Worm (Caenorhabditis elegans): ENCODE measurements around the gene F55G7.3.

Gene F55G7.3

ce11 chrX:11946788-11947463 is 5.1 kb upstream of the F55G7.3 start, which contains the start of gene nfya-1 (continued):
- TF ChIP-seq mdl-1 (tag; optimal IDR thresholded peaks at IDR 0.05) (peak in 1 of 2 experiments; percentile 35), nhr-77 (tag; optimal IDR thresholded peaks at IDR 0.05) (peak; percentile 2), nhr-19 (GFP tag; conservative IDR thresholded peaks at IDR 0.05) (peak; percentile 25; the same call in 1 of the 2 replicates), nhr-71 (tag; optimal IDR thresholded peaks at IDR 0.05) (peak; percentile 45), ceh-82 (tag; optimal IDR thresholded peaks at IDR 0.05) (peak in 2 of 3 experiments; percentile 23 to 79), F16B12.6 (tag; optimal IDR thresholded peaks at IDR 0.05) (peak; percentile 91), C16A3.4 (tag; optimal IDR thresholded peaks at IDR 0.05) (peak; percentile 47), Y116A8C.19 (tag; optimal IDR thresholded peaks at IDR 0.05; ENCODE audit: borderline replicate concordance) (no peak), lsy-2 (tag; optimal IDR thresholded peaks at IDR 0.05) (peak; percentile 33 to 68), xbp-1 (tag; optimal IDR thresholded peaks at IDR 0.05) (peak; percentile 32), snu-23 (GFP tag; optimal IDR thresholded peaks at IDR 0.05) (peak; percentile 73), tbx-2 (tag; optimal IDR thresholded peaks at IDR 0.05) (peak; percentile 9), dsc-1 (tag; optimal IDR thresholded peaks at IDR 0.05) (peak; percentile 24), rnt-1 (tag; optimal IDR thresholded peaks at IDR 0.05) (peak; percentile 64), blmp-1 (tag; optimal IDR thresholded peaks at IDR 0.05) (peak; percentile 73)

- TF ChIP-seq jun-1 (tag; optimal IDR thresholded peaks at IDR 0.05) (no peak), nhr-12 (tag; optimal IDR thresholded peaks at IDR 0.05) (no peak), nhr-47 (tag; optimal IDR thresholded peaks at IDR 0.05) (no peak), mep-1 (tag; optimal IDR thresholded peaks at IDR 0.05) (no peak), grh-1 (GFP tag; IDR thresholded peaks at IDR 0.05) (no peak), fos-1 (tag; optimal IDR thresholded peaks at IDR 0.05) (no peak), fkh-8 (tag; optimal IDR thresholded peaks at IDR 0.05) (no peak), unc-62 (GFP tag; optimal IDR thresholded peaks at IDR 0.05) (no peak), fkh-10 (GFP tag; optimal IDR thresholded peaks at IDR 0.05) (no peak), mef-2 (tag; optimal IDR thresholded peaks at IDR 0.05) (no peak), C34B4.2 (tag; optimal IDR thresholded peaks at IDR 0.05) (no peak), egl-13 (tag; optimal IDR thresholded peaks at IDR 0.05) (no peak), zip-4 (GFP tag; optimal IDR thresholded peaks at IDR 0.05) (no peak), lir-3 (tag; optimal IDR thresholded peaks at IDR 0.05; ENCODE audit: poor library complexity) (no peak), snu-23 (GFP tag; optimal IDR thresholded peaks at IDR 0.05) (no peak), lin-39 (tag; optimal IDR thresholded peaks at IDR 0.05) (no peak)
Observed at ce11 chrX:11938826-11939225, 3.0 kb downstream of the F55G7.3 start, which contains the start of gene F55G7.5. TSS of gene F55G7.5 (minus strand) at chrX:11938926.

- TF ChIP-seq zag-1 (tag; optimal IDR thresholded peaks at IDR 0.05) (peak; percentile 79), nhr-90 (tag; optimal IDR thresholded peaks at IDR 0.05; ENCODE audit: poor library complexity) (peak; percentile 99), sptf-1 (tag; optimal IDR thresholded peaks at IDR 0.05) (no peak), lir-3 (tag; optimal IDR thresholded peaks at IDR 0.05; ENCODE audit: poor library complexity) (peak; percentile 93), dpl-1 (GFP tag; optimal IDR thresholded peaks at IDR 0.05) (peak; percentile 51 to 66 (median 58)), ceh-8 (GFP tag; optimal IDR thresholded peaks at IDR 0.05) (peak; percentile 99), ztf-11 (tag; optimal IDR thresholded peaks at IDR 0.05) (peak; percentile 90 to 93), rnt-1 (tag; optimal IDR thresholded peaks at IDR 0.05) (peak; percentile 99), unc-98 (GFP tag; IDR thresholded peaks at IDR 0.05) (peak; percentile 76), nhr-11 (tag; optimal IDR thresholded peaks at IDR 0.05) (peak; percentile 99), lin-39 (tag; optimal IDR thresholded peaks at IDR 0.05) (peak; percentile 98), isw-1 (GFP tag; IDR thresholded peaks at IDR 0.05) (peak; percentile 86), fos-1 (tag; optimal IDR thresholded peaks at IDR 0.05) (peak; percentile 99), ceh-63 (GFP tag; optimal IDR thresholded peaks at IDR 0.05) (peak; percentile 96), pax-3 (tag; optimal IDR thresholded peaks at IDR 0.05) (peak; percentile 92), egl-13 (tag; optimal IDR thresholded peaks at IDR 0.05) (peak; percentile 96), efl-1 (optimal IDR thresholded peaks at IDR 0.05) (peak; percentile 85 to 89), efl-1 (GFP tag; optimal IDR thresholded peaks at IDR 0.05 in 1 of 2) (peak; percentile 48 to 97), Y116A8C.19 (tag; optimal IDR thresholded peaks at IDR 0.05; ENCODE audit: borderline replicate concordance) (no peak), nhr-20 (tag; optimal IDR thresholded peaks at IDR 0.05) (peak; percentile 98), nhr-237 (tag; optimal IDR thresholded peaks at IDR 0.05) (peak; percentile 97), egl-27 (tag; optimal IDR thresholded peaks at IDR 0.05) (peak; percentile 81 to 98), tbx-2 (tag; optimal IDR thresholded peaks at IDR 0.05) (peak; percentile 98), alr-1 (tag; optimal IDR thresholded peaks at IDR 0.05; ENCODE audit: borderline replicate concordance) (no peak)
Observed at ce11 chrX:11937343-11937935, 4.4 kb downstream of the F55G7.3 start.
